Fruit fly (Drosophila melanogaster) whole organism: ENCODE results near the gene Takl2.

Experiments used
- Dll ChIP-seq: fragments of >200 bp; optimal IDR thresholded peaks from 2 replicates; lab custom pipeline; 2017
- pan ChIP-seq: fragments of >200 bp; optimal IDR thresholded peaks from 2 replicates; lab custom pipeline; 2017
- usp ChIP-seq: fragments of >200 bp; optimal IDR thresholded peaks from 2 replicates; lab custom pipeline; 2017; ENCODE audit warnings: missing biosample characterization, missing genetic modification characterization, mixed read lengths

- TF ChIP-seq pan (lab: Kevin White, UChicago): no peak
- no peak for TF ChIP-seq usp (GFP tag; lab: Kevin White, UChicago)
- no peak for TF ChIP-seq Dll (lab: Kevin White, UChicago)
Observed at dm6 chr3R:22781412-22781811, 47.8 kb upstream of the Takl2 start.
